Fruit fly (Drosophila melanogaster): ENCODE measurements around the gene CoRest.
A peak's percentile ranks its signal among the peaks of the same experiment; 100 is the strongest.

Gene CoRest

DNA sequence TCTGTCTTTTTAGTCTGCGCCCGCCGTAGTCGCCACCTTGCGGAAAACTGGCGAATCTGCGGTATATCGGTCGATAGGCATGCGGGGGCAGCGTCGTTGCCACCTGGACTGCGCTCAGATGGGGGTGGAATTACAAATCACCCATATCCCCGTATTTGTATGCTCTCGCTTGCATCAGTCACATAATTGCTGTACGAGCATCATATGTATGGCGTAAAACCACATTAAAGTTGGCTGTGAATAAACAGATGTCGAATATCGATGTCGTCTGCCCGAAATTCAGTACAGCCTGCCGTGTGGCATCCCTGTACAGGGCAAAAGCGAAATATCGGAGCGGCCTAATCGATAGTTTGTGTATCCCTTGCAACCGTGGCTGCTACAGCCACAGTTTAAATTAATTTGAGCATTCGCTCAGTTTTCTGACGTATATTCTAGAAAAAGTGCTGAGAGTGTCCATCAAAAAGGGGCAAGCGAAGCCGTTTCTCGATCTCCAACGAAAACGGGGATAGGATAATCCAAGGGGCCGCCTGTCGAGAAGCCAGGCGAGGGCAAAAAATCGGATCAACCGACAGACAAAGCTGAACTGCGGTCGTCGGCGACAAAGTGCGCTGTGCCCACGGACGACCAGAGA, at the start of gene CoRest, which contains the start of gene Idh3a:
Gene CoRest (plus strand): TSS at position 177 of the 631 bp plus-strand sequence.
Gene Idh3a (minus strand): TSS at position 58 of the 631 bp plus-strand sequence.
- TF ChIP-seq psq (optimal IDR thresholded peaks at IDR 0.05) (no peak), EcR (GFP tag; optimal IDR thresholded peaks at IDR 0.05) (no peak), pan (optimal IDR thresholded peaks at IDR 0.05) (no peak), Dll (optimal IDR thresholded peaks at IDR 0.05) (no peak), CG8478 (optimal IDR thresholded peaks at IDR 0.05) (no peak), usp (GFP tag; optimal IDR thresholded peaks at IDR 0.05) (no peak)

DNA sequence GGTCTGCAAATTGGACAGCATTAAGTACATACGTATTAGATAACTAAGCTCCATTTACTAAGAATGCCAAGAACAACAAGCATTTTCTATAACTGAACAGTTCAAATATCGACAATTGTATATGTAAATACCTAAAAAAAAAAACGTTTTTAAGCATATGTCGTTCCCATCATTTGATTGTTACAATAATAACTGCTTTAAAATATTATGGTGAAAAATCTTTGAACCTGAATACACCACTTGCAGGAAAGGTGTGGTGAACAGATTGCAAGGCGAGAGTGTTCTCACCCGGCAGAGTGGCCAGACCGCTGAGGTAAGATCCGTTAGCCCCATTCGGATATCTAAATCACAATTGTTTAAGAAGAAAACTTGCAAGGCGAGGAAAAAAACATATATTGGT, 47.0 kb upstream of the CoRest start, which contains the start of gene narya:
Gene narya (plus strand): TSS at position 301 of the 400 bp plus-strand sequence.
- TF ChIP-seq pan (optimal IDR thresholded peaks at IDR 0.05) = no peak
- TF ChIP-seq Dll (optimal IDR thresholded peaks at IDR 0.05) = no peak
- no peak for TF ChIP-seq CG8478 (optimal IDR thresholded peaks at IDR 0.05)
- TF ChIP-seq EcR (GFP tag; optimal IDR thresholded peaks at IDR 0.05) = no peak
- no peak for TF ChIP-seq psq (optimal IDR thresholded peaks at IDR 0.05)
- TF ChIP-seq usp (GFP tag; optimal IDR thresholded peaks at IDR 0.05) = no peak

DNA sequence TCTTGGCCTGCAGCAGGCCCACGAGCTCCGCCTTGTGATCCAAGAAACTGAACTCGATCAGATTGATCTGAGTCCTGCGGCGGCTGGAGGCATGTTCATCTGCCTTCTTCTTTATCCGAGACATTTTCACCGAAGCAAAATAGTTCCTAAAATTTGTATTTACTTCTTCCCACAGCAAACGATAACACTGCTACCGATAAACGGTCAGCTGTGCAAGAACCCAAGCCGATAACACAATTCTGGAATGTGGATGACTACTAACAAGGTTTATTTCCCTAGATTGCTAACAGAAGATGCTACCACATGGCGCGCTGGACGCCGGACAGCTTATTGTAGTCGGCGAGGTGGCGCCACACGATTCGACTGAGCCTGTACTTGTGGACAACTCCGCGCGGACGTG, 42.6 kb upstream of the CoRest start, which contains the start of gene CG32533:
Gene CG32533 (minus strand): TSS at position 278 of the 400 bp plus-strand sequence.
- TF ChIP-seq EcR (GFP tag; optimal IDR thresholded peaks at IDR 0.05) (no peak), Dll (optimal IDR thresholded peaks at IDR 0.05) (no peak), usp (GFP tag; optimal IDR thresholded peaks at IDR 0.05) (no peak), psq (optimal IDR thresholded peaks at IDR 0.05) (no peak), pan (optimal IDR thresholded peaks at IDR 0.05) (no peak), CG8478 (optimal IDR thresholded peaks at IDR 0.05) (no peak)

DNA sequence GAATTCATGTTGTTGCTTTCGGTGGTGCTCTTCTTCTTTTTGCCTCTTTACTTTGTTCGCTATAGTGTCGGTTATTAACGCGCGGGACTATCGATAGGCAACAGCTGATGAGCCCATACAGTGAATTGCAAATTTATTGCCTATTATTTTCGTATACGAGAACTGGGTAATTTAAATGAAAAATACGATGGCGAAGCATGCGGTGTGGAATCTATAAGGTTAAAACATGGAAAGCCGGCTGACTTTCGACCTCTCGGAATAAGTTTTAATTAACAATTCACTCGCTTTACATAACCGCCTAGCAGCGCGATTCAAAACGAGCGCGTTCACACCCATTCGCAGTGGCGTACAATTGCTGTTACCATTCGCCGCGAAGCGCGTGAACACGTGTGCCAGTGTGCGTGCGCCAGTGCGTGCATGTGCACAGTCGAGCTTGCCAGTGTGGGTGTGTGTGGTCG, 41.8 kb upstream of the CoRest start, which contains the start of the genes Naa15-16 and mRpS14:
Gene Naa15-16 (plus strand): TSS at position 116 of the 458 bp plus-strand sequence.
Gene mRpS14 (minus strand): TSS at position 370 of the 458 bp plus-strand sequence.
- TF ChIP-seq pan (optimal IDR thresholded peaks at IDR 0.05) (no peak), Dll (optimal IDR thresholded peaks at IDR 0.05) (no peak), usp (GFP tag; optimal IDR thresholded peaks at IDR 0.05) (no peak), psq (optimal IDR thresholded peaks at IDR 0.05) (no peak), CG8478 (optimal IDR thresholded peaks at IDR 0.05) (no peak), EcR (GFP tag; optimal IDR thresholded peaks at IDR 0.05) (no peak)

DNA sequence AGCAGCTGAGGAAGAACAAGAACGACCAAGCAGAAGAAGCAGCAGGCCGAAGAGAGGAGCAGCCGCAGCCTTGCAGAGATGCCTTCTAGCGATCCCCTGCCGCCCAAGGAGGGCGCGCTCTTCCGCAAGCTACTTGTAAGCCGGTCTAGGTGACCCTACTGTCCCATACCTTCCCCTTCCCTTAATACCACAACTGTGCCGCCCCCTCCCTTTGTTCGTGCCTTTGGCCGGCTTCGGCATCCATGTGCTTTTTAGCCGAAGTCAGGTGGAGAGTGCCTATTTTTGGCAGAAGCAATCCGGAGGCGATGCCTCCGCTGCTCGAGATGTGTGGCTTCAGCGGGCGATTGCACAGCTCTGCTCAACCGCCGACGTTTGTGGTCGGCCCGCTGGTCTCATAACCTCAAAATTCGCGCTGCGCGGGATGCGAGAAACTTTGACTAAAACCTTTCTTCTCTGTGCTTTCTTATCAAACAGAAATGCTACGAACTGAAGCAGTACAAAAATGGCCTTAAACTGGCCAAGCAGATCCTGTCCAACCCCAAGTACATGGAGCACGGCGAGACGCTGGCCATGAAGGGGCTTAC, 41.1 kb upstream of the CoRest start:
- TF ChIP-seq CG8478 (optimal IDR thresholded peaks at IDR 0.05) (no peak), Dll (optimal IDR thresholded peaks at IDR 0.05) (no peak), pan (optimal IDR thresholded peaks at IDR 0.05) (no peak), EcR (GFP tag; optimal IDR thresholded peaks at IDR 0.05) (no peak), psq (optimal IDR thresholded peaks at IDR 0.05) (no peak), usp (GFP tag; optimal IDR thresholded peaks at IDR 0.05) (no peak)

DNA sequence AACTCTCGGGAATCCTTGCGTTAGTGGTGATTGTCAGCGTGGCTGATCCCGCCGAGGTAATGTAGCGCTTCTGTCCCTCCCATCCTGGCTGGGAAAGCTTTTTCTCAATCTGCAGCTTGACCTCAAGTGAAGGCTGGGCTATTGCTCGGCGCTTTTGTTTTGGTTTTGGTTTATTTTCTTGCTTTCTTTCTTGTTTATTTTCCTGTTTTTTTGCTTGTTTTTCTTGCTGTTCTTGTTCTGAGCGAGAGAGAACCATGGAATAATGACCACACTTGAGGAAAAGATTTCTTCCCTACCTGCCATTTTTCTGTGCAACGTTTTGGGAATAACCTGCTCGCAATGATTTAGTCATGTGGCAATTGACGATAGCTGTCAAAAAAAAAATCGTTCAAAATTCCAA, 36.7 kb upstream of the CoRest start:
- TF ChIP-seq Dll (optimal IDR thresholded peaks at IDR 0.05) = no peak

DNA sequence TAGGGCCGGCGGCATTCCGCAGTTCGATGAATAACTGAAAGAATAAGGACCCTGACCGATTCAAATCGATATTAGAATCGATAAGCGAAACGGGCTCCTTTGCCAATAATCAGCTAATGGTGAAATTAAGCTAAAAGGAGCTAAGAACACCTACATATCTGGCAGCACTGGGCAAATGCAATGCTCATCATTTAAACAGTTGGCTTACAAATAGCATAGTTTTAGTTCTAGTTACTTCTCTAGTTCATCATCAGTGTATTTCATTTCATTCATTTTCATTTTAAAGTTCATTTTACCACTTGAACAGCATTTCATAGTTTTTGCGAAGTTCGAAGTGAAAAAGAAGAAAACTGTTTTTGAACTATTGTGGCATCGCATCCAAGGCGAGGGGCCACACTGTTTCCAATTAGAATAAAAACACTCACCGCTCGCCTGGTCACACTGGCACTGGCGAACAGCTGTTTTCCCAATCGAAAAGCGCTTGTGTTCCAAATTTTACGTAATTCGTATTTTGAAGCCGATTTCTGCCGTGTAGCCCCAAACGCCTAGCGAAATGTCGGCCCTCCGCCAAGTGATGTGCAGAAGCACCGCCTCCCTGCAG, 29.6 kb upstream of the CoRest start, which contains the start of the genes pcm and ND-18:
Gene pcm (minus strand): TSS at position 28 of the 601 bp plus-strand sequence.
Gene ND-18 (plus strand): TSS at position 438 of the 601 bp plus-strand sequence.
- no peak for TF ChIP-seq psq (optimal IDR thresholded peaks at IDR 0.05)
- no peak for TF ChIP-seq CG8478 (optimal IDR thresholded peaks at IDR 0.05)
- TF ChIP-seq Dll (optimal IDR thresholded peaks at IDR 0.05) = no peak
- TF ChIP-seq pan (optimal IDR thresholded peaks at IDR 0.05) = no peak
- TF ChIP-seq EcR (GFP tag; optimal IDR thresholded peaks at IDR 0.05) = no peak
- no peak for TF ChIP-seq usp (GFP tag; optimal IDR thresholded peaks at IDR 0.05)

DNA sequence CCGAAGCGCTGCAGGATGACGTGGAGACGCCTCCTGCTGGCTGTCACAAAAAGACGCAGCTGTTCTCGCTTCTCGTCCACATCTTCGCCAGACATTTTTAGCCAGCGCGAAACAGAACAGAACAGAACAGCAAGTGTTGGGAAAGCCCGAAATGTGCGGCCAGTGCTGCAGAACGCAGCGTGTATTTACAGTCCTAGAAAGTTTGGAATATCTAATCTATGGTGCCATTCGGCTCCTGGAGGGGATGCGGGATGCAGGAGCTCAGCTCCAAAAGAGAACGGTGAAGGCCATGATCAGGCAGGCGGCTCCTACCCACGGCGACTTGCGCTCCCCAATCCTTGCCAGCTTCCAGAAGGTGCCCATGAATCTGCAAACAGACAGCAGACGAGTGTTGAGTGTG, 27.4 kb upstream of the CoRest start, which contains the start of gene CG12204:
Gene CG12204 (minus strand): TSS at position 117 of the 400 bp plus-strand sequence.
- no peak for TF ChIP-seq usp (GFP tag; optimal IDR thresholded peaks at IDR 0.05)
- TF ChIP-seq pan (optimal IDR thresholded peaks at IDR 0.05) = no peak
- no peak for TF ChIP-seq psq (optimal IDR thresholded peaks at IDR 0.05)
- TF ChIP-seq CG8478 (optimal IDR thresholded peaks at IDR 0.05) = no peak
- no peak for TF ChIP-seq Dll (optimal IDR thresholded peaks at IDR 0.05)
- no peak for TF ChIP-seq EcR (GFP tag; optimal IDR thresholded peaks at IDR 0.05)

DNA sequence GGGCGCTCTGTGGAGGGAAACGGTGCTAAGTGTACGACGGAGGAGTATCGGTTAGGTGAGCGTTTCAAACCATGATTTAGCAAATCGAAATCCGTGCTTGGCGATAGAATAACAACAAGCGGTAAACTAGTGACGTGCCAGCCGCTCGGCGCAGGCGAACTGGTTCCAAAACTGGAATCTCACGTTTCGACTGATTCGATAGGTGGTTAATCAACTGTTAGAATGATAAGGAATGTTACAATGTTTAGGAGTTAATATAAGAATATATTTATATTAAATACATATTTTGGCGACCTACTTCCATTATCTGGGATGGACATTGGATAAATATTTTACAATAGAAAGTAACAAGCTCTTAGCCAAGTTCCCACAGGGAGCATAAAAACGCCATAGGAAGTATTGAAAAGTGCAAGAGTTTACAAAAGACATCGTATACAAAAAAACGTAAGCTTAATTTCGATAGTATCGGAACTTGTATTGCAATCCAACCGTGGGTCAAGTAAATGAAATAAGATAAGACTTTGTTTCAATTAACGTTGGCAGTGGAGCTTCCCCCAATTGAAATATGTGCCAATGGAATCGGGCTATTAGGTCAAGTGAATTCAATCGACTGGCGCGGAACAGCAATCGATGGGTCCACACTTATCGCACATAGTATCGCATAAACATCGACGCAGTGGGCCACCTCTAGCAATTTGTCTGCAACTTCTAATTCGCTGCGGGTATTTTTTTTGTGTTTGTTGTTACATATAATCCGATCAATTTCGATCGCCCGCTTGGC, 26.7 kb upstream of the CoRest start, which contains the start of the genes ksh, CG14200 and Pfrx:
Gene ksh (minus strand): TSS at position 163 of the 781 bp plus-strand sequence.
Gene CG14200 (plus strand): TSS at position 676 of the 781 bp plus-strand sequence.
Gene Pfrx (plus strand): TSS at position 676 of the 781 bp plus-strand sequence.
- TF ChIP-seq pan (optimal IDR thresholded peaks at IDR 0.05) (no peak), psq (optimal IDR thresholded peaks at IDR 0.05) (no peak), CG8478 (optimal IDR thresholded peaks at IDR 0.05) (no peak), Dll (optimal IDR thresholded peaks at IDR 0.05) (no peak), EcR (GFP tag; optimal IDR thresholded peaks at IDR 0.05) (no peak)

DNA sequence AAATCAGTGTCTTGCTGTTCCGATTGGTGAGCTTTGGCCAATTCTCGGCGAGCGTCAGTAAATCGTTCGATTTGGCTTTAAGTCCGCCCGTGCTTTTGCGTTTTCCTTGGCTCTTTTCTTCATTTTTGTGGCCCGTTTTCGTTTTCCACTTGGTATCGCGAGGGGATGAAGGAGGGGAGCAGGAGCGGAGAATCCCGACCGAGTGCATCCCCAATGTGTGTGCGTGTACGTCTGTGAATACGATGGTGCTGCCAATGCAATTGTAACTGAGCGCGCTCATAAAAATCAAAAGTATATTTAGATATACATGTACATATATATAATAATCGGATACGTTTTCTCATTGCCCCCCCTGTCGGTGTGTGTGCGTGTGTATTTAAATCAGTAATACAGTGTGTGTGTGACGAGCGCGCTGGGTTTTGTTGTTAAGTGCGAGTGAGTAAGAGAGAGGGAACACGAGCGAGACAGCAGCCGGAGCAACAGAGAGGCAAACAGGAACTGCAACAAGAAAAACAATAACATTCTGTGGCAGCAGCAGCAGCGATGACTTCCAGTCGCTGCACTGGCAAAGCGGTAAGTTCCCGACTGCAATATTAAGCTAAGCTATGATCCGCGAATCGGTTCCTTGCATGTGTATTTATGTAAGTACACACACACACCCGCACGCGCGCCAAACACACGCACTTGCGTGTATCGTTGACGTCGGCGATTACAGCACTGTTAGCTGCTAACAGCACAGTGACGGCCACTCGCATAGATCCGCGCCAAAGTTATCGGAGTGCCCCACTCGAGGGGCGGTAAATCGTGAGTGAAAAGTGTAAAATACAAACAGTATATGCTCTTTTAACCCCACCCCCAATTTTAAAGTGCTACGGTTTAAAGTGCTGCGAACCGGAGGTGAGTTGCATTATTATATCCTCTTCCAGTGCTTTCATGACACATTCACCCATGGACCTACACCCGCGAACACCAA, 25.8 kb upstream of the CoRest start:
- TF ChIP-seq Dll (optimal IDR thresholded peaks at IDR 0.05) (no peak), CG8478 (optimal IDR thresholded peaks at IDR 0.05) (peak; percentile 92)

Data from whole organism.